Fruit fly (Drosophila melanogaster) whole organism, embryonic: Measurements from ENCODE around the gene AGO2.
A peak's percentile ranks its signal among the peaks of the same experiment; 100 is the strongest.

Experiments
- Atf-2 ChIP-seq: fragments of 200-800 bp; sonication (Bioruptor generic); optimal IDR thresholded peaks from 2 replicates; lab custom pipeline; 2016; ENCODE audit warnings: missing biosample characterization, missing genetic modification characterization
- Blimp-1 ChIP-seq: fragments of 200-800 bp; sonication (Bioruptor generic); optimal IDR thresholded peaks from 3 replicates; lab custom pipeline; 2018; ENCODE audit warnings: missing biosample characterization, missing genetic modification characterization, mild to moderate bottlenecking, moderate library complexity, missing genetic modification reagents
- Bteb2 ChIP-seq: fragments of 200-800 bp; sonication (Bioruptor generic); optimal IDR thresholded peaks from 2 replicates; lab custom pipeline; 2016; ENCODE audit warnings: missing biosample characterization, missing genetic modification characterization
- CG10274 ChIP-seq: fragments of 200-800 bp; sonication (Bioruptor generic); optimal IDR thresholded peaks from 3 replicates; lab custom pipeline; 2017; ENCODE audit warnings: missing biosample characterization, mild to moderate bottlenecking, missing genetic modification characterization
- CG10979 ChIP-seq: fragments of 200-800 bp; sonication (Bioruptor generic); optimal IDR thresholded peaks from 2 replicates; lab custom pipeline; 2018; ENCODE audit warnings: missing biosample characterization, mild to moderate bottlenecking, missing genetic modification characterization, moderate library complexity
- CG11456 ChIP-seq: fragments of 200-800 bp; sonication (Bioruptor generic); IDR thresholded peaks from 3 replicates; pipeline ENCODE4 v1.3.6; 2022; ENCODE audit warnings: missing biosample characterization, missing genetic modification characterization
- CG11695 ChIP-seq: fragments of 200-800 bp; sonication (Bioruptor generic); IDR thresholded peaks from 3 replicates; pipeline ENCODE4 v1.3.6; 2022; ENCODE audit warnings: missing biosample characterization, missing genetic modification characterization
- CG12236 ChIP-seq: fragments of 200-800 bp; sonication (Bioruptor generic); optimal IDR thresholded peaks from 2 replicates; lab custom pipeline; 2016; ENCODE audit warnings: missing biosample characterization, missing genetic modification characterization
- CG13624 ChIP-seq: fragments of 200-800 bp; sonication (Bioruptor generic); optimal IDR thresholded peaks from 2 replicates; lab custom pipeline; 2016; ENCODE audit warnings: missing biosample characterization, missing genetic modification characterization
- CG13775 ChIP-seq: fragments of 200-800 bp; sonication (Bioruptor generic); optimal IDR thresholded peaks from 3 replicates; lab custom pipeline; 2017; ENCODE audit warnings: missing biosample characterization, mild to moderate bottlenecking, missing genetic modification characterization
- CG17186 ChIP-seq: fragments of 200-800 bp; sonication (Bioruptor generic); optimal IDR thresholded peaks from 3 replicates; lab custom pipeline; 2017; ENCODE audit warnings: missing biosample characterization, missing genetic modification reagents, missing genetic modification characterization
- CG3163 ChIP-seq: fragments of 200-800 bp; sonication (Bioruptor generic); optimal IDR thresholded peaks from 3 replicates; lab custom pipeline; 2016; ENCODE audit warnings: missing biosample characterization, missing genetic modification characterization
- CG4282 ChIP-seq: fragments of 200-800 bp; sonication (Bioruptor generic); optimal IDR thresholded peaks from 2 replicates; lab custom pipeline; 2016; ENCODE audit warnings: missing biosample characterization, missing genetic modification characterization
- CG4360 ChIP-seq: fragments of 200-800 bp; sonication (Bioruptor generic); IDR thresholded peaks from 2 replicates; pipeline ENCODE4 v1.3.6; 2022; ENCODE audit warnings: missing biosample characterization, missing genetic modification characterization
- CG5245 ChIP-seq: fragments of 200-800 bp; sonication (Bioruptor generic); optimal IDR thresholded peaks from 3 replicates; lab custom pipeline; 2016; ENCODE audit warnings: missing biosample characterization, missing genetic modification characterization
- CG6791 ChIP-seq: fragments of 200-800 bp; sonication (Bioruptor generic); IDR thresholded peaks from 3 replicates; pipeline ENCODE4 v1.3.6; 2022; ENCODE audit warnings: missing biosample characterization, missing genetic modification characterization; ENCODE audit not compliant: partially characterized antibody
- CG7928 ChIP-seq: fragments of 200-800 bp; sonication (Bioruptor generic); optimal IDR thresholded peaks from 2 replicates; lab custom pipeline; 2017; ENCODE audit warnings: missing biosample characterization, mild to moderate bottlenecking, missing genetic modification characterization
- Chrac-16 ChIP-seq: fragments of 200-800 bp; sonication (Bioruptor generic); optimal IDR thresholded peaks from 3 replicates; lab custom pipeline; 2016; ENCODE audit warnings: missing biosample characterization, missing genetic modification characterization
- CoRest ChIP-seq: fragments of 200-800 bp; sonication (Bioruptor generic); optimal IDR thresholded peaks from 3 replicates; lab custom pipeline; 2018; ENCODE audit warnings: missing biosample characterization, mild to moderate bottlenecking, missing genetic modification characterization, moderate library complexity
- Dbx ChIP-seq: fragments of 200-800 bp; sonication (Bioruptor generic); IDR thresholded peaks from 3 replicates; pipeline ENCODE4 v1.3.6; 2022; ENCODE audit warnings: missing biosample characterization, missing genetic modification characterization
- Eip74EF ChIP-seq, 2 experiments: fragments of 200-800 bp in 1 of 2; fragments of >200 bp in 1 of 2; sonication (Bioruptor generic) in 1 of 2; optimal IDR thresholded peaks; 2 replicates each; lab custom pipeline; 2017 to 2019; ENCODE audit warnings: missing biosample characterization in 2 of 2, missing genetic modification characterization in 2 of 2, mild to moderate bottlenecking in 1 of 2, moderate library complexity in 1 of 2
- Elba2 ChIP-seq: fragments of 200-800 bp; sonication (Bioruptor generic); optimal IDR thresholded peaks from 3 replicates; lab custom pipeline; 2016; ENCODE audit warnings: missing biosample characterization, missing genetic modification characterization
- GATAe ChIP-seq: fragments of 200-800 bp; sonication (Bioruptor generic); conservative IDR thresholded peaks from 2 replicates; pipeline ENCODE4 v1.3.6; 2022; ENCODE audit warnings: missing biosample characterization, missing genetic modification characterization
- H15 ChIP-seq: fragments of 200-800 bp; sonication (Bioruptor generic); IDR thresholded peaks from 3 replicates; pipeline ENCODE4 v1.3.6; 2022; ENCODE audit warnings: missing biosample characterization, missing genetic modification characterization
- HLH3B ChIP-seq: fragments of 200-800 bp; sonication (Bioruptor generic); IDR thresholded peaks from 2 replicates; pipeline ENCODE4 v1.3.6; 2022; ENCODE audit warnings: missing biosample characterization, missing genetic modification characterization
- Hey ChIP-seq: fragments of 200-800 bp; sonication (Bioruptor generic); optimal IDR thresholded peaks from 3 replicates; lab custom pipeline; 2018; ENCODE audit warnings: missing biosample characterization, mild to moderate bottlenecking, missing genetic modification characterization
- Hr51 ChIP-seq, 2 experiments: fragments of 200-800 bp; sonication (Bioruptor generic); optimal IDR thresholded peaks; 2 replicates in 1 of 2; 3 replicates in 1 of 2; lab custom pipeline; 2016 to 2018; ENCODE audit warnings: missing biosample characterization in 2 of 2, missing genetic modification characterization in 2 of 2, mild to moderate bottlenecking in 1 of 2, moderate library complexity in 1 of 2
- Hr78 ChIP-seq, 2 experiments: fragments of 200-800 bp in 1 of 2; fragments of >200 bp in 1 of 2; sonication (Bioruptor generic) in 1 of 2; optimal IDR thresholded peaks; 2 replicates each; lab custom pipeline; 2017 to 2019; ENCODE audit warnings: missing biosample characterization in 2 of 2, missing genetic modification characterization in 2 of 2, mild to moderate bottlenecking in 1 of 2, moderate library complexity in 1 of 2
- Mad ChIP-seq: fragments of 200-800 bp; sonication (Bioruptor generic); optimal IDR thresholded peaks from 2 replicates; lab custom pipeline; 2016; ENCODE audit warnings: missing biosample characterization, missing genetic modification characterization
- Med ChIP-seq: fragments of 200-800 bp; sonication (Bioruptor generic); peaks from one replicate; lab custom pipeline; 2016; ENCODE audit warnings: missing biosample characterization, missing genetic modification characterization, mild to moderate bottlenecking, inconsistent platforms, moderate library complexity
- Myb ChIP-seq: fragments of 200-800 bp; sonication (Bioruptor generic); optimal IDR thresholded peaks from 2 replicates; lab custom pipeline; 2016; ENCODE audit warnings: missing biosample characterization, missing genetic modification characterization
- Ptx1 ChIP-seq: fragments of 200-800 bp; sonication (Bioruptor generic); IDR thresholded peaks from 2 replicates; pipeline ENCODE4 v1.3.6; 2022; ENCODE audit warnings: missing biosample characterization, missing genetic modification characterization
- Side ChIP-seq: fragments of 200-800 bp; sonication (Bioruptor generic); optimal IDR thresholded peaks from 2 replicates; lab custom pipeline; 2016; ENCODE audit warnings: missing biosample characterization, missing genetic modification characterization
- Sox102F ChIP-seq: fragments of 200-800 bp; sonication (Bioruptor generic); optimal IDR thresholded peaks from 2 replicates; lab custom pipeline; 2018; ENCODE audit warnings: missing biosample characterization, mild to moderate bottlenecking, missing genetic modification characterization, moderate library complexity
- Sry-β ChIP-seq: fragments of 200-800 bp; sonication (Bioruptor generic); optimal IDR thresholded peaks from 2 replicates; lab custom pipeline; 2018; ENCODE audit warnings: missing biosample characterization, mild to moderate bottlenecking, missing genetic modification characterization, moderate library complexity
- al ChIP-seq: fragments of 200-800 bp; sonication (Bioruptor generic); IDR thresholded peaks from 2 replicates; pipeline ENCODE4 v1.3.6; 2022; ENCODE audit warnings: missing biosample characterization, missing genetic modification characterization
- ap ChIP-seq: fragments of 200-800 bp; sonication (Bioruptor generic); IDR thresholded peaks from 2 replicates; pipeline ENCODE4 v1.3.6; 2022; ENCODE audit warnings: missing biosample characterization, missing genetic modification characterization
- br ChIP-seq: fragments of >200 bp; optimal IDR thresholded peaks from 2 replicates; lab custom pipeline; 2017
- cad ChIP-seq: fragments of >200 bp; optimal IDR thresholded peaks from 2 replicates; lab custom pipeline; 2017; ENCODE audit warnings: missing biosample characterization, missing genetic modification characterization
- cg ChIP-seq: fragments of 200-800 bp; sonication (Bioruptor generic); optimal IDR thresholded peaks from 3 replicates; lab custom pipeline; 2019; ENCODE audit warnings: missing biosample characterization, mild to moderate bottlenecking, missing genetic modification characterization, moderate library complexity
- chif ChIP-seq, 2 experiments: fragments of 200-800 bp; sonication (Bioruptor generic); optimal IDR thresholded peaks; 3 replicates each; lab custom pipeline; 2016; ENCODE audit warnings: missing biosample characterization in 2 of 2, missing genetic modification characterization in 2 of 2
- corto ChIP-seq: fragments of 200-800 bp; sonication (Bioruptor generic); optimal IDR thresholded peaks from 2 replicates; lab custom pipeline; 2016; ENCODE audit warnings: missing biosample characterization, mild to moderate bottlenecking, missing genetic modification characterization, moderate library complexity
- disco-r ChIP-seq: fragments of 200-800 bp; sonication (Bioruptor generic); optimal IDR thresholded peaks from 2 replicates; lab custom pipeline; 2016; ENCODE audit warnings: missing biosample characterization, missing genetic modification characterization
- gsb ChIP-seq: fragments of 200-800 bp; sonication (Bioruptor generic); IDR thresholded peaks from 2 replicates; pipeline ENCODE4 v1.3.6; 2022; ENCODE audit warnings: missing biosample characterization, missing genetic modification characterization
- hkb ChIP-seq, 2 experiments: fragments of 200-800 bp in 1 of 2; fragments of >200 bp in 1 of 2; sonication (Bioruptor generic) in 1 of 2; IDR thresholded peaks in 1 of 2; optimal IDR thresholded peaks in 1 of 2; 2 replicates each; pipeline versions ENCODE4 v1.3.6 to Lab custom; 2017 to 2022; ENCODE audit warnings: missing biosample characterization in 1 of 2, missing genetic modification characterization in 1 of 2
- knrl ChIP-seq: fragments of 200-800 bp; sonication (Bioruptor generic); IDR thresholded peaks from 3 replicates; pipeline ENCODE4 v1.3.6; 2022; ENCODE audit warnings: missing biosample characterization, missing genetic modification characterization; ENCODE audit not compliant: partially characterized antibody
- nau ChIP-seq: fragments of 200-800 bp; sonication (Bioruptor generic); optimal IDR thresholded peaks from 3 replicates; lab custom pipeline; 2017; ENCODE audit warnings: missing biosample characterization, mild to moderate bottlenecking, missing genetic modification characterization, missing genetic modification reagents
- sens-2 ChIP-seq: fragments of 200-800 bp; sonication (Bioruptor generic); IDR thresholded peaks from 2 replicates; pipeline ENCODE4 v1.3.6; 2022; ENCODE audit warnings: missing biosample characterization, missing genetic modification characterization
- shn ChIP-seq: fragments of 200-800 bp; sonication (Bioruptor generic); optimal IDR thresholded peaks from 3 replicates; lab custom pipeline; 2016; ENCODE audit warnings: missing biosample characterization, missing genetic modification characterization
- zfh2 ChIP-seq: fragments of 200-800 bp; sonication (Bioruptor generic); optimal IDR thresholded peaks from 2 replicates; lab custom pipeline; 2016; ENCODE audit warnings: missing biosample characterization, missing genetic modification characterization

The AGO2 gene

DNA sequence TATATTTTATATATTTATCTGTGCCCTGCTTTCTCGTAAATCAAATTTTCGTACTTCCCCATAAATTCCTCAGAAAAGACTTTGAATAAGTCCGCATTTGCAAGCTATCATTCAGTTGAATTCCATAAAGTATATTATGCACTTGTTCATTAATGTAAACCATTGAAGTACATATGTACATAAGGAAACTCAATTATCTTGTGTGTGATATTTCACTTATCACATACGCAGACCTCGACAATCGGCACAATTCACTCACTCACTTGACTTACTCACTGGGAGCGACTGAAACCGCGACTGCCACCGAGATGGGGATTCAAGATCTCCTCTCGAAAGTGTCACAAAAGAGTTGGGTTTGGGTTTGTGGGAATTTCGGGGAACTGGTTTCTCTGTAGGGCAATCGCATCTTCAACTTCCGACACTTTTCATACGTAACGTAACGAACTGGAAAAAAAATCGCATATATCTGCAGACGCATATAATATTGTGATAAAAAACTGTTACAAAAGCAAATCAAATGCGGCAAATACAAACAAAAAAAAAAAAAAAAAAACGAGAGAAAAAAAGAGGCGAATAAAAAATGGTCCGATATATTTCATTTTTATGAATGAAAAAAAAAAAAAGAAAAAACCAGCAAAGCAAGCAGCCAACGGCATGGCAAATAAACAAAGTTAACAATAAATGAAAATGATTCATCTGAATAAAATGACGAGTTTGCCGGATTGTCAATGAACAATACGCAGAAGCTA lies 43.3 kb downstream of the AGO2 start (continued):
- no peak for TF ChIP-seq zfh2 (GFP tag; lab: Kevin White, UChicago)
- TF ChIP-seq disco-r: no peak
- no peak for TF ChIP-seq Sry-β
- TF ChIP-seq hkb (optimal IDR thresholded peaks at IDR 0.05; lab: Kevin White, UChicago): no peak
- TF ChIP-seq hkb (GFP tag; IDR thresholded peaks at IDR 0.05; lab: Robert Waterston, UW): peak; percentile 59
- no peak for TF ChIP-seq CG11695 (GFP tag; lab: Robert Waterston, UW)
- peak; percentile 35; the same call in 1 of the 2 replicates for TF ChIP-seq HLH3B (GFP tag; lab: Robert Waterston, UW)
- no peak for TF ChIP-seq CG4282 (GFP tag; lab: Kevin White, UChicago)
- no peak for TF ChIP-seq CG13624 (GFP tag; lab: Kevin White, UChicago)
- TF ChIP-seq Hey: no peak
- TF ChIP-seq CG17186 (GFP tag; lab: Kevin White, UChicago): no peak
- TF ChIP-seq CG10274 (GFP tag; lab: Kevin White, UChicago): no peak
- no peak for TF ChIP-seq Chrac-16 (GFP tag; lab: Kevin White, UChicago)
- no peak for TF ChIP-seq cad (GFP tag; lab: Kevin White, UChicago)
- no peak for TF ChIP-seq CG12236
- no peak for TF ChIP-seq Eip74EF (GFP tag; optimal IDR thresholded peaks at IDR 0.05; lab: Kevin White, UChicago)
- no peak for TF ChIP-seq Myb (GFP tag; lab: Kevin White, UChicago)
- no peak for TF ChIP-seq Dbx (GFP tag; lab: Robert Waterston, UW)
- no peak for TF ChIP-seq CG5245 (GFP tag; lab: Kevin White, UChicago)
- no peak for TF ChIP-seq Mad (GFP tag; lab: Kevin White, UChicago)
- TF ChIP-seq CG10979: no peak
- no peak for TF ChIP-seq sens-2 (GFP tag; lab: Robert Waterston, UW)
- no peak for TF ChIP-seq GATAe
- TF ChIP-seq CoRest: no peak
- peak; percentile 22 for TF ChIP-seq Blimp-1 (GFP tag; lab: Kevin White, UChicago)
- TF ChIP-seq Hr51 (GFP tag; optimal IDR thresholded peaks at IDR 0.05; lab: Kevin White, UChicago): no peak
- TF ChIP-seq Sox102F (GFP tag; lab: Kevin White, UChicago): peak; percentile 24
- TF ChIP-seq gsb (GFP tag; lab: Robert Waterston, UW): no peak
- no peak for TF ChIP-seq cg (GFP tag; lab: Kevin White, UChicago)
- no peak for TF ChIP-seq Side (GFP tag; lab: Kevin White, UChicago)
- TF ChIP-seq br (lab: Kevin White, UChicago): no peak
- TF ChIP-seq Elba2 (GFP tag; lab: Kevin White, UChicago): no peak
- no peak for TF ChIP-seq shn
- TF ChIP-seq al (GFP tag; lab: Robert Waterston, UW): no peak
- no peak for TF ChIP-seq H15 (GFP tag; lab: Robert Waterston, UW)
- no peak for TF ChIP-seq CG3163
- TF ChIP-seq CG6791 (GFP tag; lab: Robert Waterston, UW): no peak
- peak; percentile 79 for TF ChIP-seq Med (GFP tag; lab: Kevin White, UChicago)
- no peak for TF ChIP-seq Hr78 (GFP tag; optimal IDR thresholded peaks at IDR 0.05; lab: Kevin White, UChicago)
- peak; percentile 39 for TF ChIP-seq nau (GFP tag; lab: Kevin White, UChicago)
- TF ChIP-seq Atf-2: no peak
- no peak for TF ChIP-seq ap (GFP tag; lab: Robert Waterston, UW)
- no peak for TF ChIP-seq CG4360
- no peak for TF ChIP-seq CG13775
- TF ChIP-seq chif (GFP tag; optimal IDR thresholded peaks at IDR 0.05; lab: Kevin White, UChicago): no peak
- no peak for TF ChIP-seq CG11456
- TF ChIP-seq CG7928 (GFP tag; lab: Kevin White, UChicago): no peak
- no peak for TF ChIP-seq corto
- no peak for TF ChIP-seq Bteb2 (GFP tag; lab: Kevin White, UChicago)
- no peak for TF ChIP-seq knrl (GFP tag; lab: Robert Waterston, UW)
- no peak for TF ChIP-seq Ptx1 (GFP tag; lab: Robert Waterston, UW)
